Worm (Caenorhabditis elegans): Measurements from ENCODE around the gene Y38F1A.8.
A peak's percentile ranks its signal among the peaks of the same experiment; 100 is the strongest.
"Not testable (repeated sequence)": the region's sequence is repeated elsewhere in the genome, so short reads cannot be mapped to it uniquely, and the experiment has no call there.

Y38F1A.8 gene

DNA sequence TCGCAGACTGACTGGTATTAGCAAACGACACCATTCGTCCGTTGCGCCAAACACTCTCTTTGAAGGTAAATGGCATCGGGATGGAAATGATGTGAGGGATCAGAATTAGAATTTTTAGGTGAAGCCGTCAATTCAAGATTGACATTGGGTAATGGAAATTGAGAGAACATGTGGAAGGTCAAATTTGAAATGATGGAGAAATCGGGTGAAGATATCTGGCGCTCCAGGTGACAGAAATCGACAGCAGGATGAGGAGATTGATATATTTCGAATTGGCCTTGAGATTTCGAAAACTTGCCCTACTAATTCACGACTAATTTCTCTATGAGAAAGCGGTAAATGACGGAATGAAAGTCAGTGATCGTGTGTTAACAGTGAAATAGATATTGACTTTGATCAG is 21.9 kb upstream of the Y38F1A.8 start:
- TF ChIP-seq hrde-1 (tag; optimal IDR thresholded peaks at IDR 0.05; ENCODE audit: borderline replicate concordance) (no peak), pha-4 (tag; optimal IDR thresholded peaks at IDR 0.05) (no peak), B0336.3 (GFP tag; IDR thresholded peaks at IDR 0.05) (no peak), snpc-4 (GFP tag; optimal IDR thresholded peaks at IDR 0.05) (no peak), snpc-4 (tag; optimal IDR thresholded peaks at IDR 0.05) (no peak), zim-3 (tag; optimal IDR thresholded peaks at IDR 0.05) (no peak), sea-2 (GFP tag; IDR thresholded peaks at IDR 0.05) (no peak)

DNA sequence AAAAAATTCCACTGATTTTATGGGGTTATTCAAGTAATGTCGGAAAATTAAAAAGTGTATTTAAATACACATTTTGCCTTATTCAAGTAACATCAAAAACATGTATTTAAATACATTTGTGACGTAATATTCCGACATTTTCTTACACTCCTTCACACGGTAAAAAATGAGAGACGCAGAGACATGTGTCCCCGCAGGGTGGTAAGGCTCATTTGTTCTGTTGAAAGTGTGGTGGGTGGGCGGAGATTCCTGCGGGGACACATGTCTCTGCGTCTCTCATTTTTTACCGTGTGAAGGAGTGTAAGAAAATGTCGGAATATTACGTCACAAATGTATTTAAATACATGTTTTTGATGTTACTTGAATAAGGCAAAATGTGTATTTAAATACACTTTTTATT is 15.7 kb upstream of the Y38F1A.8 start:
- TF ChIP-seq ztf-6 (GFP tag; IDR thresholded peaks at IDR 0.05) (peak; percentile 63; the same call in 1 of the 2 replicates), ekl-4 (GFP tag; IDR thresholded peaks at IDR 0.05) (peak; percentile 86), hmg-1.2 (GFP tag; IDR thresholded peaks at IDR 0.05) (peak; percentile 81), nhr-80 (tag; optimal IDR thresholded peaks at IDR 0.05) (peak; percentile 39), C06A6.2 (GFP tag; conservative IDR thresholded peaks at IDR 0.05) (peak; percentile 92), madf-3 (GFP tag; IDR thresholded peaks at IDR 0.05) (peak; percentile 84), K11D2.4 (GFP tag; IDR thresholded peaks at IDR 0.05) (peak; percentile 93), mcd-1 (GFP tag; IDR thresholded peaks at IDR 0.05) (peak; percentile 89), rcor-1 (GFP tag; IDR thresholded peaks at IDR 0.05) (peak; percentile 91), F39B2.1 (GFP tag; IDR thresholded peaks at IDR 0.05) (peak; percentile 100), hsf-1 (GFP tag; IDR thresholded peaks at IDR 0.05) (0 out of 2 replicates have a peak, but pooled peaks have one; percentile 59), egl-18 (GFP tag; IDR thresholded peaks at IDR 0.05) (peak; percentile 41; the same call in 1 of the 2 replicates), let-526 (GFP tag; IDR thresholded peaks at IDR 0.05) (peak; percentile 91), hmg-20 (GFP tag; IDR thresholded peaks at IDR 0.05) (peak; percentile 81), lin-54 (GFP tag; optimal IDR thresholded peaks at IDR 0.05) (peak; percentile 41), Y56A3A.18 (GFP tag; IDR thresholded peaks at IDR 0.05) (peak; percentile 96), lag-1 (GFP tag; IDR thresholded peaks at IDR 0.05) (peak; percentile 65; the same call in 1 of the 2 replicates), pbrm-1 (GFP tag; IDR thresholded peaks at IDR 0.05) (peak; percentile 100), F33H1.4 (GFP tag; IDR thresholded peaks at IDR 0.05) (peak; percentile 49), tbp1 (GFP tag; optimal IDR thresholded peaks at IDR 0.05) (peak; percentile 64), ceh-100 (GFP tag; IDR thresholded peaks at IDR 0.05) (peak; percentile 76), atf-7 (tag; optimal IDR thresholded peaks at IDR 0.05) (peak; percentile 25), egl-44 (GFP tag; IDR thresholded peaks at IDR 0.05) (0 out of 2 replicates have a peak, but pooled peaks have one; percentile 47), snpc-4 (tag; optimal IDR thresholded peaks at IDR 0.05) (peak in 2 of 4 experiments; percentile 42 to 58), Y53G8AR.9 (GFP tag; conservative IDR thresholded peaks at IDR 0.05) (peak; percentile 97), lin-26 (GFP tag; IDR thresholded peaks at IDR 0.05) (peak; percentile 66; the same call in 1 of the 2 replicates), gei-17 (GFP tag; optimal IDR thresholded peaks at IDR 0.05) (peak; percentile 11), dox-1 (GFP tag; IDR thresholded peaks at IDR 0.05) (peak; percentile 77), nfyb-1 (GFP tag; IDR thresholded peaks at IDR 0.05) (peak; percentile 94), C17E4.6 (GFP tag; IDR thresholded peaks at IDR 0.05) (0 out of 2 replicates have a peak, but pooled peaks have one; percentile 39), aptf-2 (GFP tag; conservative IDR thresholded peaks at IDR 0.05) (peak; percentile 44; the same call in 1 of the 2 replicates), lin-40 (tag; optimal IDR thresholded peaks at IDR 0.05) (peak; percentile 86), Y95B8A.8 (GFP tag; IDR thresholded peaks at IDR 0.05) (0 out of 2 replicates have a peak, but pooled peaks have one; percentile 55), madf-6 (GFP tag; IDR thresholded peaks at IDR 0.05) (peak; percentile 60), cebp-1 (GFP tag; IDR thresholded peaks at IDR 0.05) (peak; percentile 65), cebp-1 (tag; optimal IDR thresholded peaks at IDR 0.05) (peak; percentile 76)
- not testable (repeated sequence) for TF ChIP-seq snpc-4 (GFP tag; optimal IDR thresholded peaks at IDR 0.05)

Data from whole organism, young adult.